Fruit fly (Drosophila melanogaster): ENCODE data around the gene w.

w gene

DNA sequence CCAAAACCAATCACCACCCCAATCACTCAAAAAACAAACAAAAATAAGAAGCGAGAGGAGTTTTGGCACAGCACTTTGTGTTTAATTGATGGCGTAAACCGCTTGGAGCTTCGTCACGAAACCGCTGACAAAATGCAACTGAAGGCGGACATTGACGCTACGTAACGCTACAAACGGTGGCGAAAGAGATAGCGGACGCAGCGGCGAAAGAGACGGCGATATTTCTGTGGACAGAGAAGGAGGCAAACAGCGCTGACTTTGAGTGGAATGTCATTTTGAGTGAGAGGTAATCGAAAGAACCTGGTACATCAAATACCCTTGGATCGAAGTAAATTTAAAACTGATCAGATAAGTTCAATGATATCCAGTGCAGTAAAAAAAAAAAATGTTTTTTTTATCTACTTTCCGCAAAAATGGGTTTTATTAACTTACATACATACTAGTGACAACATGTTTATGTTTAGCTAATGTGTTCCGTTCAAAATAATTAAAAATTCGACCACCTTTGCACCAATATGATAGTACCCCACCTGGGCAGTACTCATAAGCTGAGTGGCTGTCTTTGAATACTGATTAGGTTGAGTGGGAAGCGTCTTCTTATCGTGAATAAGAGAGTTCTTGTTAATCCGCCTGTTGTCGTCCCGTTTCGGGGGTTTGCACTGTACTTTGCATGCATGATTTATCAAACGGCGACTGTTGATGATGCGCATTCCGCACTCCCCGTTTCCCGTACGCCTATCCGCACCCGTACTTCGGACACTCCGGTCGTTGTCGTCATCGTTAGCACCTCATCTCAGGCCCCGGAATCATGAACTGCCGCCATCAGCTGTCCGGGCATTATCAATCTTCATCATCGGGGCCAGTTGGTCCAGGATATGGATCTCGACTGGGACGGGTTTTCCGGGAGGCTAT lies at the start of gene w:
w (minus strand) TSS at position 122 of the 912 bp plus-strand sequence.
- TF ChIP-seq CG8478 (optimal IDR thresholded peaks at IDR 0.05) = no peak
- no peak for TF ChIP-seq CTCF (optimal IDR thresholded peaks at IDR 0.05)

DNA sequence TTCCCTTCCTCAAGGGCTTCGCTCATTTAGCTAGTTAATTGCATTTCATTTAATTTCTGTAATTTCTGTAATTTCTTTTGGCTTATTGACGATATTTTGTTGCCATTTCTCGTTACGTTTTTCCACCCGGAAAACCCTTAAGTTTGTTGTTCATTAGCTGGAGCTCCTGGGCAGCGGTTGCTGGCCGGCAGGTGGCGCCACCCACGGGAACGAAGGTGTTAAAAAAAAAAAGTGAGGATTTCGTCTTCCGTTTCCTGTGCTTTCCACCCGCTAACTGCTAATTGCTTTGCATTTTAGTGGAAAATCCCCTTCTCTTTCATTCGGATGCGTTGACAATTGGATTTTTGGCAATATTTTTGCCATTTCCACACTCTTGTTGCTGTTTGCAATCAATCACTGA lies 18.2 kb upstream of the w start:
- TF ChIP-seq CTCF (optimal IDR thresholded peaks at IDR 0.05) (peak; percentile 66 to 68), CG8478 (optimal IDR thresholded peaks at IDR 0.05) (no peak)

dm6 chrX:2813106-2813505 lies 16.8 kb upstream of the w start:
- TF ChIP-seq CTCF (optimal IDR thresholded peaks at IDR 0.05) (no peak), CG8478 (optimal IDR thresholded peaks at IDR 0.05) (no peak)

dm6 chrX:2811703-2812102 lies 15.4 kb upstream of the w start:
- TF ChIP-seq CG8478 (optimal IDR thresholded peaks at IDR 0.05) (no peak), CTCF (optimal IDR thresholded peaks at IDR 0.05) (no peak)

dm6 chrX:2811059-2811458 lies 14.8 kb upstream of the w start:
- TF ChIP-seq CTCF (optimal IDR thresholded peaks at IDR 0.05) (peak; percentile 62 to 70), CG8478 (optimal IDR thresholded peaks at IDR 0.05) (no peak)

- TF ChIP-seq CG8478 (optimal IDR thresholded peaks at IDR 0.05) (no peak), CTCF (optimal IDR thresholded peaks at IDR 0.05) (no peak)
These were observed 13.3 kb upstream of the w start, which contains the start of gene CG12498 for dm6 chrX:2809581-2809980. CG12498 (plus strand) TSS chrX:2809881.

- TF ChIP-seq CTCF (optimal IDR thresholded peaks at IDR 0.05) (peak; percentile 56 to 73), CG8478 (optimal IDR thresholded peaks at IDR 0.05) (no peak)
These were observed 7.5 kb upstream of the w start for dm6 chrX:2803776-2804175.

- TF ChIP-seq CG8478 (optimal IDR thresholded peaks at IDR 0.05) (no peak), CTCF (optimal IDR thresholded peaks at IDR 0.05) (no peak)
These were observed 6.7 kb upstream of the w start for dm6 chrX:2802998-2803397.

dm6 chrX:2794876-2795275 lies 1.4 kb downstream of the w start:
- TF ChIP-seq CG8478 (optimal IDR thresholded peaks at IDR 0.05) (no peak), CTCF (optimal IDR thresholded peaks at IDR 0.05) (peak; percentile 43 to 62)

DNA sequence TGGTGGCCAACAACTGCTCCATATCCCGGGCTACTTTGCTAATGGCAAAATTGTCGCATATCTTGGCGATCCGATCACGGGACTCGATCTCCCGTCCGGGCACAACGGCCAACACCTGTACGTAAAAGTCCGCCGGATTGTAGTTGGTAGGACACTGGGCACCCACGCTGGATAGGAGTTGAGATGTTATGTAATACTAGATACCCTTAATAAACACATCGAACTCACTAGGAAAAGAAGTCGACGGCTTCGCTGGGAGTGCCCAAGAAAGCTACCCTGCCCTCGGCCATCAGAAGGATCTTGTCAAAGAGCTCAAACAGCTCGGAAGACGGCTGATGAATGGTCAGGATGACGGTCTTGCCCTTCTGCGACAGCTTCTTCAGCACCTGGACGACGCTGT lies 4.4 kb downstream of the w start:
- TF ChIP-seq CG8478 (optimal IDR thresholded peaks at IDR 0.05) (no peak), CTCF (optimal IDR thresholded peaks at IDR 0.05) (no peak)

dm6 chrX:2790055-2790617 lies 6.1 kb downstream of the w start, which contains the start of gene CG32795:
CG32795 (minus strand) TSS chrX:2790567.
- no peak for TF ChIP-seq CTCF (optimal IDR thresholded peaks at IDR 0.05)
- TF ChIP-seq CG8478 (optimal IDR thresholded peaks at IDR 0.05) = no peak

dm6 chrX:2789285-2790054 lies 6.8 kb downstream of the w start:
- TF ChIP-seq CG8478 (optimal IDR thresholded peaks at IDR 0.05) (no peak), CTCF (optimal IDR thresholded peaks at IDR 0.05) (no peak)

dm6 chrX:2788278-2789023 lies 7.8 kb downstream of the w start:
- TF ChIP-seq CTCF (optimal IDR thresholded peaks at IDR 0.05) (no peak), CG8478 (optimal IDR thresholded peaks at IDR 0.05) (no peak)

DNA sequence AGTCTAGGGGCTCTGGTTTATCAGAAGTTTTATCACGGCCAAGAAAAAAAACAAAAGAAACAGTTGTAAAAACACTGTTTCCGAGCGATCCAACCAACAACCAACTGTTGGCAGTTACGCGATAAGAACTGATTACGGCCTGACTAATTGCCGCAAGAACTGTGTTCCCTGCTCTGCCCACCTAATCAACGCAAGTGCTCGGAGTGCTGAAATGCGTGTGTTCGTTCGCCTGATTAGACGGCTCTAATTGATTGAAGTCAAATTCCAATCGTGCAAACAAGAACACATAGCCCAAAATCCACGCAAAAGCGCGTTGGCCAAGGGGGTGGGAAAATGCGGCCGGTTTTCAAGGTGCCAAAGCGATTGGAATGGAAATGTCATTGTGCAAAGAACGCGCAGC lies 8.4 kb downstream of the w start:
- TF ChIP-seq CTCF (optimal IDR thresholded peaks at IDR 0.05) = no peak
- no peak for TF ChIP-seq CG8478 (optimal IDR thresholded peaks at IDR 0.05)

DNA sequence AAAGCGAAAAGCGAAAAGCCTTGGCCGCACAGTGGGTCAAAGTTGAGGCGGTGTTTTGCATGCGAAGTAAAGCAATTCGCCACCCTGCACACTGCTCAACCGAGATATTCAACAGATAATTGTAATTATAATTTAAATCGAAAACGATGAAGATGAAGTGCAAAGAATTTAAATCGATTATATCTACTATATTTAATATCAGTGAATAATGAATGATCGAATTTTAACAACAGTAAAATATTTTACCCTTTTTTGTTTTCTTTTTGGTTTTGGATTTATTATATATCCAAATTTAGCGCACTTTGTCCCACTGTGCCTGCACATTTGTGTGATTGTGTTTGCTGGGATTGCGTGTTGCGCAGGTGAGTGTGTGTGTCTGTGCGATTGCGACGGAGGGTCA lies 9.0 kb downstream of the w start:
- no peak for TF ChIP-seq CG8478 (optimal IDR thresholded peaks at IDR 0.05)
- TF ChIP-seq CTCF (optimal IDR thresholded peaks at IDR 0.05) = no peak
